Worm (Caenorhabditis elegans) whole organism, dauer: ENCODE results near the gene nxf-2.

Source experiments
- unc-62 ChIP-seq: sonication (generic microtip); optimal IDR thresholded peaks from 2 replicates; lab custom pipeline; 2017; ENCODE audit warnings: missing biosample characterization, missing genetic modification reagents, missing genetic modification characterization

The nxf-2 gene

ce11 chrV:14432259-14432658 lies 14.6 kb upstream of the nxf-2 start, which contains the start of gene egl-1:
egl-1 (minus strand) TSS chrV:14432359.
- no peak for TF ChIP-seq unc-62

- no peak for TF ChIP-seq unc-62
Observed at ce11 chrV:14428865-14429264, 11.2 kb upstream of the nxf-2 start, which contains the start of gene F23B12.1. F23B12.1 (plus strand) TSS chrV:14429165.

ce11 chrV:14427069-14427825 lies 9.6 kb upstream of the nxf-2 start:
- TF ChIP-seq unc-62 = no peak

ce11 chrV:14426013-14426412 lies 8.4 kb upstream of the nxf-2 start:
- no peak for TF ChIP-seq unc-62

ce11 chrV:14424958-14425492 lies 7.4 kb upstream of the nxf-2 start, which contains the start of gene rrsr-1:
rrsr-1 (minus strand) TSS chrV:14425008.
- no peak for TF ChIP-seq unc-62

ce11 chrV:14423268-14423667 lies 5.6 kb upstream of the nxf-2 start, which contains the start of gene rpoa-12:
rpoa-12 (minus strand) TSS chrV:14423304.
- no peak for TF ChIP-seq unc-62

ce11 chrV:14422317-14422716 lies 4.7 kb upstream of the nxf-2 start, which contains the start of gene pas-1:
pas-1 (minus strand) TSS chrV:14422618.
- TF ChIP-seq unc-62 = no peak

ce11 chrV:14421325-14421724 lies 3.7 kb upstream of the nxf-2 start, which contains the start of gene dhs-22:
dhs-22 (minus strand) TSS chrV:14421440.
- no peak for TF ChIP-seq unc-62

- TF ChIP-seq unc-62 = no peak
Observed at ce11 chrV:14419855-14420254, 2.2 kb upstream of the nxf-2 start.

- TF ChIP-seq unc-62 = no peak
Observed at ce11 chrV:14414964-14415564, 2.6 kb downstream of the nxf-2 start, which contains the start of the genes nxf-1 and C15H11.11. nxf-1 (minus strand) TSS chrV:14415014. C15H11.11 (plus strand) TSS chrV:14415499.

ce11 chrV:14414032-14414431 lies 3.6 kb downstream of the nxf-2 start:
- no peak for TF ChIP-seq unc-62

- TF ChIP-seq unc-62 = no peak
Observed at ce11 chrV:14411989-14412388, 5.6 kb downstream of the nxf-2 start.

ce11 chrV:14409905-14410304 lies 7.7 kb downstream of the nxf-2 start:
- TF ChIP-seq unc-62 = no peak

- TF ChIP-seq unc-62 = no peak
Observed at ce11 chrV:14408774-14409173, 8.9 kb downstream of the nxf-2 start, which contains the start of gene gnrr-2. gnrr-2 (plus strand) TSS chrV:14409074.

ce11 chrV:14405647-14406046 lies 12.0 kb downstream of the nxf-2 start:
- TF ChIP-seq unc-62 = no peak

- TF ChIP-seq unc-62 = no peak
Observed at ce11 chrV:14396123-14396669, 21.4 kb downstream of the nxf-2 start.

ce11 chrV:14394743-14395142 lies 22.9 kb downstream of the nxf-2 start, which contains the start of gene C15H11.13:
C15H11.13 (plus strand) TSS chrV:14395043.
- no peak for TF ChIP-seq unc-62
